Worm (Caenorhabditis elegans) whole organism, young adult: ENCODE results near the gene R07E5.7.

Experiments
- B0019.2 ChIP-seq: fragments of 200-800 bp; sonication (Bioruptor generic); conservative IDR thresholded peaks from 2 replicates; pipeline ENCODE4 v1.3.6; 2022; ENCODE audit warnings: missing genetic modification reagents, missing genetic modification characterization, missing compliant biosample characterization
- B0035.1 ChIP-seq: sonication (generic microtip); optimal IDR thresholded peaks from 2 replicates; lab custom pipeline; 2016; ENCODE audit warnings: missing genetic modification characterization, mild to moderate bottlenecking, missing compliant biosample characterization, missing genotype, missing genetic modification reagents
- B0261.1 ChIP-seq: sonication (generic microtip); optimal IDR thresholded peaks from 2 replicates; lab custom pipeline; 2016; ENCODE audit warnings: mild to moderate bottlenecking, missing genetic modification characterization, moderate library complexity, missing compliant biosample characterization
- C17E4.6 ChIP-seq: fragments of 200-800 bp; sonication (Bioruptor generic); IDR thresholded peaks from 2 replicates; pipeline ENCODE4 v1.3.6; 2022; ENCODE audit warnings: missing genetic modification reagents, missing genetic modification characterization, missing compliant biosample characterization
- D2030.7 ChIP-seq: fragments of 200-800 bp; sonication (Bioruptor generic); IDR thresholded peaks from 2 replicates; pipeline ENCODE4 v1.3.6; 2022; ENCODE audit warnings: missing genetic modification reagents, missing genetic modification characterization, missing compliant biosample characterization
- F23B12.7 ChIP-seq: sonication (generic microtip); optimal IDR thresholded peaks from 2 replicates; lab custom pipeline; 2017; ENCODE audit warnings: missing genetic modification characterization, mild to moderate bottlenecking, missing compliant biosample characterization, antibody characterized with exemption, moderate library complexity; ENCODE audit not compliant: insufficient read depth
- F33H1.4 ChIP-seq: fragments of 200-800 bp; sonication (Bioruptor generic); IDR thresholded peaks from 2 replicates; pipeline ENCODE4 v1.3.6; 2022; ENCODE audit warnings: missing genetic modification reagents, missing genetic modification characterization, missing compliant biosample characterization
- T07F8.4 ChIP-seq: sonication (generic microtip); optimal IDR thresholded peaks from 2 replicates; lab custom pipeline; 2016; ENCODE audit warnings: mild to moderate bottlenecking, missing genetic modification characterization, moderate library complexity, missing compliant biosample characterization
- akir-1 ChIP-seq: fragments of 200-800 bp; sonication (Bioruptor generic); optimal IDR thresholded peaks from 2 replicates; lab custom pipeline; 2018; ENCODE audit warnings: mild to moderate bottlenecking, missing genetic modification characterization, moderate library complexity, missing compliant biosample characterization
- athp-1 ChIP-seq: sonication (generic microtip); optimal IDR thresholded peaks from 2 replicates; lab custom pipeline; 2017; ENCODE audit warnings: mild to moderate bottlenecking, missing genetic modification characterization, missing compliant biosample characterization
- attf-5 ChIP-seq: fragments of 200-800 bp; sonication (Bioruptor generic); optimal IDR thresholded peaks from 2 replicates; lab custom pipeline; 2018; ENCODE audit warnings: mild to moderate bottlenecking, missing genetic modification characterization, missing compliant biosample characterization
- cebp-1 ChIP-seq, 2 experiments: fragments of 200-800 bp in 1 of 2; sonication (Bioruptor generic) in 1 of 2; sonication (generic microtip) in 1 of 2; IDR thresholded peaks in 1 of 2; optimal IDR thresholded peaks in 1 of 2; 2 replicates each; pipeline versions ENCODE4 v1.3.6 to Lab custom; 2017 to 2022; ENCODE audit warnings: missing compliant biosample characterization in 2 of 2, missing genetic modification characterization in 2 of 2, mild to moderate bottlenecking in 1 of 2, missing genetic modification reagents in 1 of 2, moderate library complexity in 1 of 2
- ceh-79 ChIP-seq: sonication (generic microtip); optimal IDR thresholded peaks from 2 replicates; lab custom pipeline; 2017; ENCODE audit warnings: mild to moderate bottlenecking, missing genetic modification characterization, missing compliant biosample characterization
- dpff-1 ChIP-seq: sonication (generic microtip); optimal IDR thresholded peaks from 2 replicates; lab custom pipeline; 2017; ENCODE audit warnings: mild to moderate bottlenecking, missing genetic modification characterization, missing compliant biosample characterization
- egrh-3 ChIP-seq: fragments of 200-800 bp; sonication (Bioruptor generic); IDR thresholded peaks from 2 replicates; pipeline ENCODE4 v1.3.6; 2022; ENCODE audit warnings: missing genetic modification reagents, missing genetic modification characterization, missing compliant biosample characterization
- fkh-3 ChIP-seq: sonication (generic microtip); optimal IDR thresholded peaks from 2 replicates; lab custom pipeline; 2016; ENCODE audit warnings: mild to moderate bottlenecking, missing genetic modification characterization, missing compliant biosample characterization
- him-1 ChIP-seq: sonication (generic microtip); optimal IDR thresholded peaks from 2 replicates; lab custom pipeline; 2016; ENCODE audit warnings: missing genotype, missing genetic modification reagents, missing genetic modification characterization, missing compliant biosample characterization
- hmg-1.2 ChIP-seq: fragments of 200-800 bp; sonication (Bioruptor generic); IDR thresholded peaks from 2 replicates; pipeline ENCODE4 v1.3.6; 2022; ENCODE audit warnings: missing genetic modification reagents, missing genetic modification characterization, missing compliant biosample characterization
- let-607 ChIP-seq, 2 experiments: fragments of 200-800 bp in 1 of 2; sonication (Bioruptor generic) in 1 of 2; sonication (generic microtip) in 1 of 2; optimal IDR thresholded peaks; 2 replicates each; lab custom pipeline; 2016 to 2018; ENCODE audit warnings: mild to moderate bottlenecking in 2 of 2, missing compliant biosample characterization in 2 of 2, missing genetic modification characterization in 2 of 2, moderate library complexity in 2 of 2, missing genotype in 1 of 2
- lin-40 ChIP-seq: sonication (generic microtip); optimal IDR thresholded peaks from 2 replicates; lab custom pipeline; 2016; ENCODE audit warnings: missing genetic modification characterization, mild to moderate bottlenecking, missing compliant biosample characterization, missing genotype, missing genetic modification reagents
- lin-54 ChIP-seq: fragments of 200-800 bp; sonication (Bioruptor generic); optimal IDR thresholded peaks from 2 replicates; lab custom pipeline; 2018; ENCODE audit warnings: mild to moderate bottlenecking, missing genetic modification characterization, missing compliant biosample characterization
- lir-1 ChIP-seq: fragments of 200-800 bp; sonication (Bioruptor generic); conservative IDR thresholded peaks from 2 replicates; pipeline ENCODE4 v1.3.6; 2022; ENCODE audit warnings: missing genetic modification reagents, missing genetic modification characterization, missing compliant biosample characterization
- lsl-1 ChIP-seq: fragments of 200-800 bp; sonication (Bioruptor generic); optimal IDR thresholded peaks from 2 replicates; lab custom pipeline; 2018; ENCODE audit warnings: mild to moderate bottlenecking, missing genetic modification characterization, moderate library complexity, missing compliant biosample characterization
- lsy-27 ChIP-seq: sonication (generic microtip); optimal IDR thresholded peaks from 2 replicates; lab custom pipeline; 2017; ENCODE audit warnings: missing genetic modification characterization, mild to moderate bottlenecking, missing compliant biosample characterization, antibody characterized with exemption, missing genotype, borderline replicate concordance; ENCODE audit not compliant: insufficient read depth
- madf-3 ChIP-seq: fragments of 200-800 bp; sonication (Bioruptor generic); IDR thresholded peaks from 2 replicates; pipeline ENCODE4 v1.3.6; 2022; ENCODE audit warnings: missing genetic modification reagents, missing genetic modification characterization, missing compliant biosample characterization
- madf-6 ChIP-seq: fragments of 200-800 bp; sonication (Bioruptor generic); IDR thresholded peaks from 2 replicates; pipeline ENCODE4 v1.3.6; 2022; ENCODE audit warnings: missing genetic modification reagents, missing genetic modification characterization, missing compliant biosample characterization
- nhr-120 ChIP-seq: fragments of 200-800 bp; sonication (Bioruptor generic); IDR thresholded peaks from 2 replicates; pipeline ENCODE4 v1.3.6; 2022; ENCODE audit warnings: missing genetic modification characterization, missing compliant biosample characterization
- nhr-179 ChIP-seq: sonication (generic microtip); optimal IDR thresholded peaks from 2 replicates; lab custom pipeline; 2016; ENCODE audit warnings: mild to moderate bottlenecking, missing genetic modification characterization, missing compliant biosample characterization
- nhr-80 ChIP-seq: sonication (generic microtip); optimal IDR thresholded peaks from 2 replicates; lab custom pipeline; 2016; ENCODE audit warnings: missing genetic modification characterization, missing compliant biosample characterization
- pbrm-1 ChIP-seq: fragments of 200-800 bp; sonication (Bioruptor generic); IDR thresholded peaks from 2 replicates; pipeline ENCODE4 v1.3.6; 2022; ENCODE audit warnings: missing genetic modification reagents, missing genetic modification characterization, missing compliant biosample characterization
- pha-4 ChIP-seq: fragments of 150-350 bp; sonication (generic microtip); optimal IDR thresholded peaks from 2 replicates; lab custom pipeline; 2014; ENCODE audit warnings: missing biosample characterization, missing genetic modification reagents, missing genetic modification characterization
- rec-8 ChIP-seq, 2 experiments: sonication (generic microtip); optimal IDR thresholded peaks; 2 replicates each; lab custom pipeline; 2016; ENCODE audit warnings: mild to moderate bottlenecking in 2 of 2, missing genetic modification characterization in 2 of 2, missing genetic modification reagents in 2 of 2, missing genotype in 2 of 2, missing biosample characterization in 1 of 2, missing compliant biosample characterization in 1 of 2, moderate library complexity in 1 of 2
- rpc-1 ChIP-seq, 2 experiments: fragments of 150-350 bp in 1 of 2; sonication (generic microtip) in 1 of 2; optimal IDR thresholded peaks; 2 replicates each; lab custom pipeline; 2014 to 2018; ENCODE audit warnings: missing biosample characterization in 1 of 2, missing genetic modification characterization in 1 of 2, missing genetic modification reagents in 1 of 2, missing genotype in 1 of 2
- snpc-3.4 ChIP-seq: sonication (generic microtip); optimal IDR thresholded peaks from 2 replicates; lab custom pipeline; 2017; ENCODE audit warnings: missing genetic modification characterization, mild to moderate bottlenecking, missing compliant biosample characterization, antibody characterized with exemption, moderate library complexity, missing genotype, missing genetic modification reagents
- snpc-4 ChIP-seq, 5 experiments: fragments of 150-350 bp in 1 of 5; sonication (generic microtip) in 4 of 5; optimal IDR thresholded peaks; 2 replicates each; lab custom pipeline; 2014 to 2018; ENCODE audit warnings: missing genetic modification characterization in 5 of 5, missing biosample characterization in 3 of 5, antibody characterized with exemption in 2 of 5, mild to moderate bottlenecking in 2 of 5, missing compliant biosample characterization in 2 of 5, missing genotype in 2 of 5, moderate library complexity in 2 of 5, missing genetic modification reagents in 1 of 5
- sptf-2 ChIP-seq: fragments of 200-800 bp; sonication (Bioruptor generic); optimal IDR thresholded peaks from 2 replicates; lab custom pipeline; 2018; ENCODE audit warnings: mild to moderate bottlenecking, missing genetic modification characterization, missing compliant biosample characterization
- tbp1 ChIP-seq: fragments of 200-800 bp; sonication (Bioruptor generic); optimal IDR thresholded peaks from 2 replicates; lab custom pipeline; 2018; ENCODE audit warnings: mild to moderate bottlenecking, missing genetic modification characterization, missing compliant biosample characterization
- tlf-1 ChIP-seq: fragments of 200-800 bp; sonication (Bioruptor generic); optimal IDR thresholded peaks from 2 replicates; lab custom pipeline; 2018; ENCODE audit warnings: mild to moderate bottlenecking, missing genetic modification characterization, missing compliant biosample characterization
- xnd-1 ChIP-seq: sonication (generic microtip); optimal IDR thresholded peaks from 2 replicates; lab custom pipeline; 2016; ENCODE audit warnings: missing genotype, missing genetic modification reagents, missing genetic modification characterization, missing compliant biosample characterization
- ztf-26 ChIP-seq: sonication (generic microtip); optimal IDR thresholded peaks from 2 replicates; lab custom pipeline; 2017; ENCODE audit warnings: missing genetic modification characterization, missing compliant biosample characterization
- ztf-28 ChIP-seq: fragments of 200-800 bp; sonication (Bioruptor generic); IDR thresholded peaks from 2 replicates; pipeline ENCODE4 v1.3.6; 2022; ENCODE audit warnings: missing genetic modification reagents, missing genetic modification characterization, missing compliant biosample characterization
- ztf-6 ChIP-seq: fragments of 200-800 bp; sonication (Bioruptor generic); IDR thresholded peaks from 2 replicates; pipeline ENCODE4 v1.3.6; 2022; ENCODE audit warnings: missing genetic modification reagents, missing genetic modification characterization, missing compliant biosample characterization

The R07E5.7 gene

DNA sequence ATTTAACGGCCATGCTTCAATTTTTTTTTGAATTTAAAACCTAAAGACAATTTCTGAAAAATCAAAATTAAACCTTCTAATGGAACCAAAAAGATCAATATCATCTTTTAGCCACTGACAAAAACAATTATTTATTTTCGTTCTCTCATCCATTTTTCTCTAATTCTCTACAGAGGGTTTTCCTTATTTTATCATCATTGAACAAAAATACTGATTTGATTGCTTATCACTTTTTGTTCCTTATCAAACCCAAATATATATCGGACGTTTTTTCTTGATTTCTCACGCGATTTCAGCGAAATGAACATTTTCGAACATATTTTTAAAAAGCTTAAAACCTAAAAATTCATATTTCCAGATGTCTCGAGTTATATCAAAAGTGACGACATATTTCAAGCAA, 5.9 kb downstream of the R07E5.7 start, which contains the start of gene mpc-1:
mpc-1 (plus strand) TSS at position 359 of the 400 bp plus-strand sequence.
- no peak for TF ChIP-seq lir-1 (GFP tag; lab: Robert Waterston, UW)
- peak; percentile 52 for TF ChIP-seq nhr-80 (tag; lab: Kevin White, UChicago)
- TF ChIP-seq F23B12.7 (tag; lab: Kevin White, UChicago) = no peak
- no peak for TF ChIP-seq let-607 (tag; optimal IDR thresholded peaks at IDR 0.05; lab: Kevin White, UChicago)
- no peak for TF ChIP-seq ztf-26 (tag; lab: Kevin White, UChicago)
- no peak for TF ChIP-seq B0035.1

DNA sequence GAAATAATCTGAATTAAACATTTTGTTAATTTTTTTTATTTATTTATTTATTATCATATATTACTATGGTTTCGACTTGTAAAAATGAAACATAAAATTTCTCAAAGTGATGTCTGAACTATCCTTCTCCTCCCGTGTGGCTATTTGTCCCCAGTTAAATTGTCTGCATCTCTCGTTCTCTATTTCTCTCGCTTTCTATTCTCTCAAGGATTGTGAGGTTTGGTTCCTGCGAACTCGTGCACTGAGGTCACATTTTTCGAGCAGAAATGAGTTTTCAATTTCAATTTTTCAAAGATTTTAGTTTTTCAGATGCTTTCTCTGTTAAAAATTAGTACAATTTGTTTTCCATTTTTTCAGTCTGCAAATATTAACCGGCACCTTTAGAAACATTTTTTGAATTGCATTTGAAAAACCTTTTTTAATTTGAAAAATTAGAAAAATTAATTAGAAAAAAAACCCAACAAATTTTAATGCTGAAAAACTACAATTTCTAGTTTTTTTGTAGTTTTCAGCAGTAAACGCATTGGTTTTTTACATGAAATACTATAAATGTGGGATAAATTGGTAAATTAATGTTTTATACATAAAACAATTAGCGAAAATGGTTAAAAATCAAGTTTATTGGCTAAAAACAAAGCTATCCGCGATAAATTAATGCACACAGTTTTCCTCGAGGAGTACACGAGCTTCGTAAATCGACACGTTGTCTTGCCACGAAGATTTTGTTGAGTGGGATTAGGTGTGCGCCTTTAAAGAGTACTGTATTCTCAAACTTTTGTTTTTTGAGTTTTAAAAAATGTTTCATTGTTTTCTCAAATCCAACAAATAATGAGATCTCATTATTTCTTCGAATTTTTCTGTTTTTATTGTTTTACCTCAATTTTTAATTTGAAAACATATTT, 6.6 kb downstream of the R07E5.7 start:
- TF ChIP-seq C17E4.6 (GFP tag; lab: Robert Waterston, UW) = no peak
- TF ChIP-seq F33H1.4 (GFP tag; lab: Robert Waterston, UW) = no peak
- no peak for TF ChIP-seq tlf-1 (GFP tag; lab: Kevin White, UChicago)
- peak; percentile 38 for TF ChIP-seq attf-5
- TF ChIP-seq nhr-120 (GFP tag; lab: Robert Waterston, UW) = no peak
- TF ChIP-seq T07F8.4 (tag; lab: Kevin White, UChicago) = no peak
- peak; percentile 90 for TF ChIP-seq B0019.2 (GFP tag; lab: Robert Waterston, UW)
- no peak for TF ChIP-seq pha-4 (tag; lab: Kevin White, UChicago)
- no peak for TF ChIP-seq ztf-6
- no peak for TF ChIP-seq pbrm-1 (GFP tag; lab: Robert Waterston, UW)
- TF ChIP-seq snpc-4 (GFP tag; optimal IDR thresholded peaks at IDR 0.05; lab: Kevin White, UChicago) = no peak
- TF ChIP-seq snpc-4 (tag; optimal IDR thresholded peaks at IDR 0.05; lab: Kevin White, UChicago) = peak in 2 of 4 experiments; percentile 3 to 6
- no peak for TF ChIP-seq ztf-28 (GFP tag; lab: Robert Waterston, UW)
- TF ChIP-seq lsy-27 = no peak
- peak; percentile 45; the same call in 1 of the 2 replicates for TF ChIP-seq hmg-1.2 (GFP tag; lab: Robert Waterston, UW)
- TF ChIP-seq him-1 (tag; lab: Kevin White, UChicago) = peak; percentile 40
- TF ChIP-seq B0261.1 (tag; lab: Kevin White, UChicago) = no peak
- no peak for TF ChIP-seq dpff-1 (tag; lab: Kevin White, UChicago)
- TF ChIP-seq lsl-1 = peak; percentile 72
- peak; percentile 21 for TF ChIP-seq F23B12.7 (tag; lab: Kevin White, UChicago)
- peak; percentile 10 for TF ChIP-seq lin-40 (tag; lab: Kevin White, UChicago)
- no peak for TF ChIP-seq athp-1
- peak; percentile 30 for TF ChIP-seq tbp1 (GFP tag; lab: Kevin White, UChicago)
- no peak for TF ChIP-seq let-607 (tag; optimal IDR thresholded peaks at IDR 0.05; lab: Kevin White, UChicago)
- TF ChIP-seq akir-1 (GFP tag; lab: Kevin White, UChicago) = no peak
- no peak for TF ChIP-seq rpc-1 (optimal IDR thresholded peaks at IDR 0.05; lab: Kevin White, UChicago)
- TF ChIP-seq rpc-1 (tag; optimal IDR thresholded peaks at IDR 0.05; lab: Kevin White, UChicago) = no peak
- TF ChIP-seq ceh-79 (tag; lab: Kevin White, UChicago) = no peak
- no peak for TF ChIP-seq madf-3 (GFP tag; lab: Robert Waterston, UW)
- peak; percentile 23 for TF ChIP-seq lin-54
- TF ChIP-seq fkh-3 = no peak
- no peak for TF ChIP-seq D2030.7
- TF ChIP-seq madf-6 (GFP tag; lab: Robert Waterston, UW) = peak; percentile 48; the same call in 1 of the 2 replicates
- peak; percentile 45 for TF ChIP-seq xnd-1
- no peak for TF ChIP-seq egrh-3 (GFP tag; lab: Robert Waterston, UW)
- peak; percentile 55 for TF ChIP-seq snpc-3.4 (tag; lab: Kevin White, UChicago)
- TF ChIP-seq cebp-1 (GFP tag; IDR thresholded peaks at IDR 0.05; lab: Robert Waterston, UW) = no peak
- TF ChIP-seq cebp-1 (tag; optimal IDR thresholded peaks at IDR 0.05; lab: Kevin White, UChicago) = peak; percentile 45
- TF ChIP-seq nhr-179 (tag; lab: Kevin White, UChicago) = no peak
- no peak for TF ChIP-seq sptf-2 (GFP tag; lab: Kevin White, UChicago)
- TF ChIP-seq rec-8 (tag; optimal IDR thresholded peaks at IDR 0.05; lab: Kevin White, UChicago) = no peak
